Worm (Caenorhabditis elegans): ENCODE measurements around the gene F54E4.4.

F54E4.4 gene

ce11 chrX:14636712-14637111 is 8.6 kb downstream of the F54E4.4 start:
- TF ChIP-seq ceh-9 (tag; optimal IDR thresholded peaks at IDR 0.05), result no peak
- TF ChIP-seq ceh-6 (GFP tag; optimal IDR thresholded peaks at IDR 0.05), result peak; percentile 9
- TF ChIP-seq pros-1 (tag; optimal IDR thresholded peaks at IDR 0.05), result peak; percentile 25
- TF ChIP-seq pag-3 (tag; optimal IDR thresholded peaks at IDR 0.05; ENCODE audit: borderline replicate concordance), result no peak
- TF ChIP-seq ceh-19 (GFP tag; optimal IDR thresholded peaks at IDR 0.05), result peak; percentile 46
- peak; percentile 44 for TF ChIP-seq ceh-31 (tag; optimal IDR thresholded peaks at IDR 0.05)
- peak; percentile 60 for TF ChIP-seq unc-55 (GFP tag; optimal IDR thresholded peaks at IDR 0.05)
- peak; percentile 98 for TF ChIP-seq unc-42 (tag; optimal IDR thresholded peaks at IDR 0.05)
- TF ChIP-seq nfya-1 (tag; optimal IDR thresholded peaks at IDR 0.05), result peak; percentile 19
- no peak for TF ChIP-seq rnt-1 (tag; optimal IDR thresholded peaks at IDR 0.05)
- peak; percentile 3 for TF ChIP-seq C38D4.7 (GFP tag; optimal IDR thresholded peaks at IDR 0.05)
- no peak for TF ChIP-seq F13H6.1 (tag; optimal IDR thresholded peaks at IDR 0.05)
- no peak for TF ChIP-seq pqm-1 (tag; optimal IDR thresholded peaks at IDR 0.05)
- TF ChIP-seq madf-2 (tag; optimal IDR thresholded peaks at IDR 0.05), result peak; percentile 1

ce11 chrX:14636157-14636556 is 9.1 kb downstream of the F54E4.4 start, which contains the start of gene F54E4.3:
TSS of gene F54E4.3 (minus strand) at chrX:14636421.
- TF ChIP-seq fax-1 (tag; optimal IDR thresholded peaks at IDR 0.05), result no peak

- TF ChIP-seq dve-1 (tag; optimal IDR thresholded peaks at IDR 0.05) (no peak), nfya-1 (tag; optimal IDR thresholded peaks at IDR 0.05) (no peak), unc-42 (tag; optimal IDR thresholded peaks at IDR 0.05) (peak; percentile 47), Y22D7AL.16 (tag; optimal IDR thresholded peaks at IDR 0.05) (no peak)
Measured at ce11 chrX:14633679-14634078, 11.6 kb downstream of the F54E4.4 start.

DNA sequence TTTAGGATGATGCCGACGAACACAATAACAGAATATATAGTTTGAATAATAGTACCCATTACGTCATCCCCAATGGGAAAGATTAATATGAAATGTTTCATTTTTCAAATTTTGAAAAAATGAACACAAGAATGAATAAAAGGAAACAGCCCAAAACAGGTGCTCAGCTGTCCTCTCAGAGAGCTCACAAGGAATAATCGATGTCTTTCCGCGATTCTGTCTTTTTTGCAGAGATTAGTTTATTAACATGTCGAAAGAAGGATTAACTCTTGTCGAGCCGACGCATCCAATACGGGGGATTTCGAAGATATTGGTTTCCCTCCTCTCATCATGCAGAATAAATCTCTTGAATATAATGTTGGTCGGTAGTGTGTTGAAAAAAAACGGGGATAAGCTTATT is 16.5 kb downstream of the F54E4.4 start, which contains the start of gene F54E4.2:
Gene F54E4.2 (minus strand): TSS at position 101 of the 400 bp plus-strand sequence.
- TF ChIP-seq ztf-16 (tag; optimal IDR thresholded peaks at IDR 0.05) (no peak), hlh-8 (tag; optimal IDR thresholded peaks at IDR 0.05) (no peak), dmd-4 (tag; optimal IDR thresholded peaks at IDR 0.05; ENCODE audit: borderline replicate concordance) (no peak), ceh-24 (tag; optimal IDR thresholded peaks at IDR 0.05) (no peak), ama-1 (optimal IDR thresholded peaks at IDR 0.05) (no peak), unc-55 (GFP tag; optimal IDR thresholded peaks at IDR 0.05) (no peak), ceh-34 (tag; optimal IDR thresholded peaks at IDR 0.05) (no peak)

ce11 chrX:14621207-14621606 is 24.1 kb downstream of the F54E4.4 start:
- TF ChIP-seq F13H6.1 (tag; optimal IDR thresholded peaks at IDR 0.05), result no peak
- no peak for TF ChIP-seq ceh-34 (tag; optimal IDR thresholded peaks at IDR 0.05)
- no peak for TF ChIP-seq ref-2 (tag; optimal IDR thresholded peaks at IDR 0.05)
- TF ChIP-seq dmd-4 (tag; optimal IDR thresholded peaks at IDR 0.05; ENCODE audit: borderline replicate concordance), result no peak
- TF ChIP-seq ztf-16 (tag; optimal IDR thresholded peaks at IDR 0.05), result no peak
- TF ChIP-seq rnt-1 (tag; optimal IDR thresholded peaks at IDR 0.05), result no peak

DNA sequence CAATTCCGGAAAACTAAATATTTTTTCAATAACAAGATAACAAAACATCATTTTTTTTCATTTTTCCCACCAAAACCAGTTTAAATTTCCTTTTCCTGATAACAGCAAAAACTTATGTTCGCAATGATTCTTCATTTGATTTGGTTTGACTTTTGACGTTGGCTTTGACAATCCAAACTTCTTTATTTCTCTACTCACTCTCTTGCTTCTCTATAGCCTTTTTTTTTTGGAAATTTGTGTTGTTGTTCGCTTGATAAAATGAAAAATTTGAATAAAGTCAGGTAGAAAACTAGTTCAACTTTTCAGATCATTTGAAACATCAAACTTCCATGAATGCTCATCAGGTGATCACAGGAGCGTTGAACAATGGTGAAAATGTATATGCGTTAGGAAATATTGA is 34.2 kb downstream of the F54E4.4 start, which contains the start of gene rbc-1:
Gene rbc-1 (plus strand): TSS at position 301 of the 400 bp plus-strand sequence.
- TF ChIP-seq ceh-34 (tag; optimal IDR thresholded peaks at IDR 0.05) (no peak), dmd-4 (tag; optimal IDR thresholded peaks at IDR 0.05; ENCODE audit: borderline replicate concordance) (no peak), unc-42 (tag; optimal IDR thresholded peaks at IDR 0.05) (no peak), madf-2 (tag; optimal IDR thresholded peaks at IDR 0.05) (no peak), lin-11 (tag; optimal IDR thresholded peaks at IDR 0.05) (no peak), ama-1 (optimal IDR thresholded peaks at IDR 0.05) (no peak), pat-9 (tag; optimal IDR thresholded peaks at IDR 0.05) (no peak), ceh-6 (GFP tag; optimal IDR thresholded peaks at IDR 0.05) (no peak), T23F11.4 (GFP tag; optimal IDR thresholded peaks at IDR 0.05) (no peak), pqm-1 (tag; optimal IDR thresholded peaks at IDR 0.05) (no peak), npax-4 (tag; optimal IDR thresholded peaks at IDR 0.05) (no peak), sox-2 (GFP tag; IDR thresholded peaks at IDR 0.05) (no peak), nfya-1 (tag; optimal IDR thresholded peaks at IDR 0.05) (no peak), ceh-9 (tag; optimal IDR thresholded peaks at IDR 0.05) (no peak), nhr-232 (tag; optimal IDR thresholded peaks at IDR 0.05) (no peak), elt-2 (tag; optimal IDR thresholded peaks at IDR 0.05) (no peak), fax-1 (tag; optimal IDR thresholded peaks at IDR 0.05) (no peak), ceh-18 (tag; optimal IDR thresholded peaks at IDR 0.05) (no peak), unc-86 (tag; optimal IDR thresholded peaks at IDR 0.05) (no peak), ceh-14 (tag; optimal IDR thresholded peaks at IDR 0.05) (no peak)

Measured in whole organism, late embryonic.